Worm (Caenorhabditis elegans) whole organism, L2 larva: ENCODE results near the gene gnrr-6.

Experiments used
- aly-2 ChIP-seq: fragments of 150-350 bp; optimal IDR thresholded peaks from 2 replicates; lab custom pipeline; 2014; ENCODE audit warnings: missing biosample characterization, missing genetic modification characterization
- lin-13 ChIP-seq: fragments of 150-350 bp; optimal IDR thresholded peaks from 2 replicates; lab custom pipeline; 2014; ENCODE audit warnings: missing biosample characterization, missing genetic modification reagents, missing genetic modification characterization
- nhr-11 ChIP-seq: fragments of 150-350 bp; optimal IDR thresholded peaks from 2 replicates; lab custom pipeline; 2014; ENCODE audit warnings: missing biosample characterization, missing genetic modification characterization
- nhr-6 ChIP-seq: fragments of 150-350 bp; optimal IDR thresholded peaks from 2 replicates; lab custom pipeline; 2014; ENCODE audit warnings: missing biosample characterization, missing genetic modification characterization
- skn-1 ChIP-seq: sonication (generic microtip); optimal IDR thresholded peaks from 2 replicates; lab custom pipeline; 2017; ENCODE audit warnings: missing biosample characterization, missing genetic modification characterization
- ztf-11 ChIP-seq: sonication (generic microtip); optimal IDR thresholded peaks from 2 replicates; lab custom pipeline; 2017; ENCODE audit warnings: missing biosample characterization, missing genetic modification characterization

DNA sequence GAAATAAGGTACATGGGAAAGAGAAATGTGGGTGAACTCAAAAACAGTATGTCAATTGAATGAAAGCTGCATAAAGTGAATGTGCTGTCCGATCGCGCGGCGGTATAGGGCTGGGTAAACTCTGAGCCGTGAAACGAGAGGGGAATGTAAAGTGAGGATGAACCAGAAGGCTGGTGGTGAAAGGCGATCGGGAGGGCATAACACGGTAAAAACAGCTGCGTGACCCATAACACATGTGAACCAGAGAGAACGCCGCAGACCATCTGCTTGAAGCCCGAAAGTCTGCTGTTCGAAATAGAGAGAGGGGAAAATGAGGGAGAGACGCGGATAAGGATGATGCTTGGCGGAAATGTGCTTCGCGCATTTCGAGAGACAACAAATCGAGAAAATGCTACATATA, 31.7 kb downstream of the gnrr-6 start:
- TF ChIP-seq skn-1 (tag; lab: Kevin White, UChicago) (no peak), ztf-11 (tag; lab: Kevin White, UChicago) (no peak), aly-2 (tag; lab: Kevin White, UChicago) (no peak), nhr-11 (tag; lab: Kevin White, UChicago) (no peak), lin-13 (GFP tag; lab: Kevin White, UChicago) (no peak), nhr-6 (tag; lab: Kevin White, UChicago) (no peak)
